In genomic region chrIV:3681763-3682162, ce11 we compare ENCODE assay signal across 2 worm cellular contexts.
TF ChIP-seq lines count a peak whose summit lies in the region.

No protein-coding gene starts in this region.

TF ChIP-seq in whole organism, late embryonic, 69 proteins besides CTCF, POLR2A, EP300 and RAD21:
- no peak for TF ChIP-seq pqm-1 (tag; optimal IDR thresholded peaks at IDR 0.05; lab: Kevin White, UChicago)
- peak; percentile 15 for TF ChIP-seq ceh-31 (tag; optimal IDR thresholded peaks at IDR 0.05; lab: Kevin White, UChicago)
- no peak for TF ChIP-seq F13H6.1 (tag; optimal IDR thresholded peaks at IDR 0.05; lab: Kevin White, UChicago)
- no peak for TF ChIP-seq odd-2 (tag; optimal IDR thresholded peaks at IDR 0.05; lab: Kevin White, UChicago)
TF ChIP-seq in whole organism, late embryonic: peak in this region for 1.

TF ChIP-seq in whole organism, young adult, 124 proteins besides CTCF, POLR2A, EP300 and RAD21:
- TF ChIP-seq B0035.1 (tag; optimal IDR thresholded peaks at IDR 0.05; lab: Kevin White, UChicago): no peak
- no peak for TF ChIP-seq lin-26 (GFP tag; IDR thresholded peaks at IDR 0.05; lab: Robert Waterston, UW)
- TF ChIP-seq sea-2 (GFP tag; IDR thresholded peaks at IDR 0.05; lab: Robert Waterston, UW): no peak
- TF ChIP-seq B0261.1 (tag; optimal IDR thresholded peaks at IDR 0.05; lab: Kevin White, UChicago): peak; percentile 63
- peak; percentile 85 for TF ChIP-seq tbp1 (GFP tag; optimal IDR thresholded peaks at IDR 0.05; lab: Kevin White, UChicago)
- TF ChIP-seq hmg-1.2 (GFP tag; IDR thresholded peaks at IDR 0.05; lab: Robert Waterston, UW): peak; percentile 27; the same call in 1 of the 2 replicates
- TF ChIP-seq hrde-1 (tag; optimal IDR thresholded peaks at IDR 0.05; lab: Kevin White, UChicago; ENCODE audit: borderline replicate concordance): no peak
- TF ChIP-seq hlh-12 (tag; optimal IDR thresholded peaks at IDR 0.05; lab: Kevin White, UChicago): no peak
- TF ChIP-seq ekl-4 (GFP tag; IDR thresholded peaks at IDR 0.05; lab: Robert Waterston, UW): no peak
- no peak for TF ChIP-seq ceh-100 (GFP tag; IDR thresholded peaks at IDR 0.05; lab: Robert Waterston, UW)
- TF ChIP-seq ztf-25 (GFP tag; IDR thresholded peaks at IDR 0.05; lab: Robert Waterston, UW): no peak
- no peak for TF ChIP-seq F10E7.11 (tag; optimal IDR thresholded peaks at IDR 0.05; lab: Kevin White, UChicago)
- no peak for TF ChIP-seq ceh-40 (GFP tag; IDR thresholded peaks at IDR 0.05; lab: Robert Waterston, UW)
- TF ChIP-seq F37B4.10 (GFP tag; IDR thresholded peaks at IDR 0.05; lab: Robert Waterston, UW): no peak
- no peak for TF ChIP-seq ZK185.1 (tag; optimal IDR thresholded peaks at IDR 0.05; lab: Kevin White, UChicago; ENCODE audit: poor library complexity, severe bottlenecking)
- no peak for TF ChIP-seq ccch-3 (GFP tag; optimal IDR thresholded peaks at IDR 0.05; lab: Kevin White, UChicago)
- TF ChIP-seq lir-1 (GFP tag; conservative IDR thresholded peaks at IDR 0.05; lab: Robert Waterston, UW): no peak
- peak; percentile 41 for TF ChIP-seq rpc-1 (optimal IDR thresholded peaks at IDR 0.05; lab: Kevin White, UChicago)
- peak; percentile 68 for TF ChIP-seq rpc-1 (tag; optimal IDR thresholded peaks at IDR 0.05; lab: Kevin White, UChicago)
